Worm (Caenorhabditis elegans): ENCODE data around the gene ztf-13.

The ztf-13 gene

ce11 chrX:3114306-3115133, 12.5 kb upstream of the ztf-13 start, which contains the start of gene gpd-2 (continued):
- TF ChIP-seq set-16 (GFP tag; IDR thresholded peaks at IDR 0.05) (no peak; the same call in 1 of the 2 replicates), nhr-102 (tag; optimal IDR thresholded peaks at IDR 0.05) (no peak), D1046.2 (GFP tag; IDR thresholded peaks at IDR 0.05) (0 out of 2 replicates have a peak, but pooled peaks have one; percentile 46), dpl-1 (GFP tag; optimal IDR thresholded peaks at IDR 0.05) (no peak), vab-7 (GFP tag; IDR thresholded peaks at IDR 0.05) (0 out of 2 replicates have a peak, but pooled peaks have one; percentile 6), mdt-29 (GFP tag; IDR thresholded peaks at IDR 0.05) (peak; percentile 74), attf-4 (tag; optimal IDR thresholded peaks at IDR 0.05) (no peak), jun-1 (tag; optimal IDR thresholded peaks at IDR 0.05) (no peak), spr-1 (tag; optimal IDR thresholded peaks at IDR 0.05) (no peak), nhr-42 (GFP tag; IDR thresholded peaks at IDR 0.05) (no peak), ces-1 (GFP tag; optimal IDR thresholded peaks at IDR 0.05) (no peak), R02D3.7 (tag; optimal IDR thresholded peaks at IDR 0.05) (no peak), F49E8.2 (tag; optimal IDR thresholded peaks at IDR 0.05; ENCODE audit: borderline replicate concordance) (no peak), rbr-2 (tag; optimal IDR thresholded peaks at IDR 0.05) (no peak), egl-27 (tag; optimal IDR thresholded peaks at IDR 0.05) (no peak), mdl-1 (tag; optimal IDR thresholded peaks at IDR 0.05) (no peak), nhr-11 (tag; optimal IDR thresholded peaks at IDR 0.05) (no peak), lim-7 (GFP tag; IDR thresholded peaks at IDR 0.05) (peak; percentile 49; the same call in 1 of the 2 replicates), daf-16 (GFP tag; optimal IDR thresholded peaks at IDR 0.05) (no peak), daf-16 (tag; optimal IDR thresholded peaks at IDR 0.05) (peak; percentile 26), ZK337.2 (GFP tag; IDR thresholded peaks at IDR 0.05) (no peak), aly-2 (tag; optimal IDR thresholded peaks at IDR 0.05) (no peak), saeg-2 (GFP tag; IDR thresholded peaks at IDR 0.05) (0 out of 2 replicates have a peak, but pooled peaks have one; percentile 24), ctbp-1 (GFP tag; IDR thresholded peaks at IDR 0.05) (no peak), mxl-2 (GFP tag; conservative IDR thresholded peaks at IDR 0.05) (no peak)

ce11 chrX:3113693-3114092, 11.7 kb upstream of the ztf-13 start:
- peak; percentile 14; the same call in 1 of the 2 replicates for TF ChIP-seq ceh-20 (GFP tag; IDR thresholded peaks at IDR 0.05)
- 0 out of 2 replicates have a peak, but pooled peaks have one; percentile 34 for TF ChIP-seq egl-43 (GFP tag; IDR thresholded peaks at IDR 0.05)
- peak; percentile 60 for TF ChIP-seq set-16 (GFP tag; IDR thresholded peaks at IDR 0.05)
- peak; percentile 5; the same call in 1 of the 2 replicates for TF ChIP-seq T26A8.4 (GFP tag; IDR thresholded peaks at IDR 0.05)
- peak; percentile 28 for TF ChIP-seq zfp-3 (GFP tag; conservative IDR thresholded peaks at IDR 0.05)
- peak; percentile 38; the same call in 1 of the 2 replicates for TF ChIP-seq tra-1 (GFP tag; IDR thresholded peaks at IDR 0.05)
- TF ChIP-seq dmd-8 (GFP tag; IDR thresholded peaks at IDR 0.05): 0 out of 2 replicates have a peak, but pooled peaks have one; percentile 34
- TF ChIP-seq aha-1 (tag): peak; percentile 62
- peak; percentile 21; the same call in 1 of the 2 replicates for TF ChIP-seq mdt-29 (GFP tag; IDR thresholded peaks at IDR 0.05)

- TF ChIP-seq lim-7 (GFP tag; IDR thresholded peaks at IDR 0.05) (no peak), ceh-62 (tag; optimal IDR thresholded peaks at IDR 0.05) (no peak), dmd-6 (GFP tag; IDR thresholded peaks at IDR 0.05) (peak; percentile 28; the same call in 1 of the 2 replicates), T26A8.4 (GFP tag; IDR thresholded peaks at IDR 0.05) (peak; percentile 75), F49E8.2 (tag; optimal IDR thresholded peaks at IDR 0.05; ENCODE audit: borderline replicate concordance) (no peak), egl-43 (GFP tag; IDR thresholded peaks at IDR 0.05) (0 out of 2 replicates have a peak, but pooled peaks have one; percentile 59), mdt-29 (GFP tag; IDR thresholded peaks at IDR 0.05) (no peak; the same call in 1 of the 2 replicates), nhr-102 (tag; optimal IDR thresholded peaks at IDR 0.05) (peak; percentile 23), F26F4.8 (GFP tag; conservative IDR thresholded peaks at IDR 0.05) (no peak), hlh-11 (tag; optimal IDR thresholded peaks at IDR 0.05) (no peak), zfp-2 (tag; optimal IDR thresholded peaks at IDR 0.05) (no peak), zip-11 (GFP tag; IDR thresholded peaks at IDR 0.05) (no peak), aha-1 (tag) (peak; percentile 60), dmd-8 (GFP tag; IDR thresholded peaks at IDR 0.05) (peak; percentile 27; the same call in 1 of the 2 replicates), ctbp-1 (GFP tag; IDR thresholded peaks at IDR 0.05) (no peak), dmd-9 (GFP tag; IDR thresholded peaks at IDR 0.05) (no peak), daf-8 (GFP tag; IDR thresholded peaks at IDR 0.05) (no peak), zag-1 (tag; optimal IDR thresholded peaks at IDR 0.05) (no peak), lsy-2 (tag; optimal IDR thresholded peaks at IDR 0.05) (no peak), zfp-3 (GFP tag; conservative IDR thresholded peaks at IDR 0.05) (peak; percentile 89), lin-38 (GFP tag; IDR thresholded peaks at IDR 0.05) (peak; percentile 43), Y75B8A.6 (GFP tag; IDR thresholded peaks at IDR 0.05) (no peak), tra-1 (GFP tag; IDR thresholded peaks at IDR 0.05) (peak; percentile 34; the same call in 1 of the 2 replicates), mep-1 (tag; optimal IDR thresholded peaks at IDR 0.05) (peak; percentile 60)
Observed at ce11 chrX:3112946-3113427, 11.0 kb upstream of the ztf-13 start, which contains the start of gene gpd-3. gpd-3 (minus strand) TSS chrX:3113341.
